Fruit fly (Drosophila melanogaster): ENCODE measurements around the gene Septin4.

Gene Septin4

DNA sequence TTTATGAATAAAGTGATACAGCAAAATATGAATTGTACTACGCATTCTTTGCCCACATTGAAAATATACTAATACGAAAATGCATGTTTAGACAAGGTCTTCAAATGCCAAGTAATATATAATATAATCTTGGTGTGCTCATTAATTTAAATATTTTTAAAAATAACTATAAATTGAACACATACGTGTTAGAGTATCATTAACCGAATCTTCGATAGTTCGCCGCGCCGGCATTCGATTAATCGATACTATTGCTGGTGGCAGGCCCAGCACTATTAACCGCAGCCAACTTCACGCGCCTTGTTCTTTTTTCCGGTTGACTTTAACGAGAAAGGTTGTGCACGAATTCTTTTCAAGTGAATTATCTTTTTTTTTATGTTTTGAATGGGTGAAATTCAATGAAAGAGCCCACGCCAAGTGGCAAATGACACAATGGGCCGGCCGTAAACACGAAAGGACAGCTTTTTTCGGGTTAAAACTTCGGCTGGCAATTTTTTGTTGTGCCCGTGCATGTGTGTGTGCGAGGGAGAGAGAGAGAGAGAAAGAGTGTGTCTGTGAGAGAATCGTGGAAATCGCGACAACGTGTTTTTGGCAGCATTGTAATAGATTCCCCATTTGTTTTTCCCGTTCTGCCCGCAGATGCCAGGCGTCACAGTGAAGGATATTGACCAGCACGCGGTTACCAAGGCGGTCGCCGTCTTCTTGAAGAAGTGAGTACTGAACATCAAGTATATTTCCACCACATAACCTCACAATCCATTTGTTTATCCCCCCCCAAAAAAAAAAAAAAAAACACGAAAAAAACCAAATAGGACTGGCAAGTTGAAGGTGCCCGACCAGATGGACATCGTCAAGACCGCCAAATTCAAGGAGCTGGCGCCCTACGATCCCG is 57.1 kb downstream of the Septin4 start, which contains the start of gene RpS19a (continued):
- TF ChIP-seq lola (GFP tag; optimal IDR thresholded peaks at IDR 0.05) (peak in 1 of 3 experiments; percentile 35), ap (GFP tag; IDR thresholded peaks at IDR 0.05) (peak; percentile 66), Lpt (GFP tag; optimal IDR thresholded peaks at IDR 0.05) (no peak), Ravus (GFP tag; IDR thresholded peaks at IDR 0.05) (no peak), seq (GFP tag; IDR thresholded peaks at IDR 0.05) (peak; percentile 53; the same call in 1 of the 2 replicates), gsb-n (tag; optimal IDR thresholded peaks at IDR 0.05) (peak; percentile 63), Dek (tag; optimal IDR thresholded peaks at IDR 0.05) (peak; percentile 56), Doc2 (GFP tag; IDR thresholded peaks at IDR 0.05) (no peak), Myb (GFP tag; optimal IDR thresholded peaks at IDR 0.05) (peak; percentile 5), CG6791 (GFP tag; IDR thresholded peaks at IDR 0.05; ENCODE audit: partially characterized antibody) (no peak; the same call in 1 of the 3 replicates), CG4282 (GFP tag; optimal IDR thresholded peaks at IDR 0.05) (no peak), CG7271 (tag; optimal IDR thresholded peaks at IDR 0.05) (peak; percentile 77), CG7556 (GFP tag; optimal IDR thresholded peaks at IDR 0.05) (peak; percentile 72), sob (GFP tag; IDR thresholded peaks at IDR 0.05) (peak; percentile 73), CG34224 (GFP tag; IDR thresholded peaks at IDR 0.05; ENCODE audit: partially characterized antibody) (no peak), abd-A (tag; optimal IDR thresholded peaks at IDR 0.05) (no peak), eve (GFP tag; optimal IDR thresholded peaks at IDR 0.05) (no peak), CG2202 (tag; optimal IDR thresholded peaks at IDR 0.05) (peak; percentile 45), sim (GFP tag; IDR thresholded peaks at IDR 0.05) (peak; percentile 79), D (optimal IDR thresholded peaks at IDR 0.05) (no peak), D (GFP tag; optimal IDR thresholded peaks at IDR 0.05) (peak; percentile 66), Fer2 (tag; optimal IDR thresholded peaks at IDR 0.05) (peak; percentile 54), Sry-δ (GFP tag; optimal IDR thresholded peaks at IDR 0.05) (peak; percentile 72), Dad (GFP tag; optimal IDR thresholded peaks at IDR 0.05) (peak; percentile 35), gt (GFP tag; IDR thresholded peaks at IDR 0.05) (0 out of 2 replicates have a peak, but pooled peaks have one; percentile 18), pho (GFP tag; optimal IDR thresholded peaks at IDR 0.05) (peak; percentile 9), HLHmδ (GFP tag; optimal IDR thresholded peaks at IDR 0.05) (peak; percentile 97), HLH3B (GFP tag; IDR thresholded peaks at IDR 0.05) (peak; percentile 56), cwo (GFP tag; optimal IDR thresholded peaks at IDR 0.05) (peak; percentile 55), dmrt11E (tag; optimal IDR thresholded peaks at IDR 0.05) (peak; percentile 61), CrebB (tag; optimal IDR thresholded peaks at IDR 0.05) (peak; percentile 87), bbx (GFP tag; IDR thresholded peaks at IDR 0.05; ENCODE audit: partially characterized antibody) (peak; percentile 11), E2f2 (GFP tag; IDR thresholded peaks at IDR 0.05) (peak; percentile 58), bab2 (GFP tag; optimal IDR thresholded peaks at IDR 0.05) (peak; percentile 37), CG8924 (tag; optimal IDR thresholded peaks at IDR 0.05) (peak; percentile 51), wor (GFP tag; IDR thresholded peaks at IDR 0.05) (no peak), ssp (GFP tag; IDR thresholded peaks at IDR 0.05) (no peak; the same call in 1 of the 2 replicates), CG8765 (GFP tag; IDR thresholded peaks at IDR 0.05) (0 out of 2 replicates have a peak, but pooled peaks have one; percentile 11), CG42726 (GFP tag; IDR thresholded peaks at IDR 0.05; ENCODE audit: partially characterized antibody) (no peak), jumu (GFP tag; optimal IDR thresholded peaks at IDR 0.05) (no peak), CG18764 (GFP tag; optimal IDR thresholded peaks at IDR 0.05) (peak; percentile 39), CG2712 (tag; optimal IDR thresholded peaks at IDR 0.05) (peak; percentile 39), Poxn (GFP tag; IDR thresholded peaks at IDR 0.05) (peak; percentile 15; the same call in 1 of the 2 replicates), CG15601 (tag; optimal IDR thresholded peaks at IDR 0.05) (peak; percentile 67), CG9817 (tag; optimal IDR thresholded peaks at IDR 0.05) (peak; percentile 67), sens-2 (GFP tag; IDR thresholded peaks at IDR 0.05) (peak; percentile 81), ham (GFP tag; IDR thresholded peaks at IDR 0.05) (peak; percentile 57; the same call in 1 of the 2 replicates), dmrt99B (tag; optimal IDR thresholded peaks at IDR 0.05) (peak; percentile 68)

Measured in whole organism, embryonic.